Worm (Caenorhabditis elegans): ENCODE measurements around the gene F54H5.3.
"Not testable (repeated sequence)": the region's sequence is repeated elsewhere in the genome, so short reads cannot be mapped to it uniquely, and the experiment has no call there.

DNA sequence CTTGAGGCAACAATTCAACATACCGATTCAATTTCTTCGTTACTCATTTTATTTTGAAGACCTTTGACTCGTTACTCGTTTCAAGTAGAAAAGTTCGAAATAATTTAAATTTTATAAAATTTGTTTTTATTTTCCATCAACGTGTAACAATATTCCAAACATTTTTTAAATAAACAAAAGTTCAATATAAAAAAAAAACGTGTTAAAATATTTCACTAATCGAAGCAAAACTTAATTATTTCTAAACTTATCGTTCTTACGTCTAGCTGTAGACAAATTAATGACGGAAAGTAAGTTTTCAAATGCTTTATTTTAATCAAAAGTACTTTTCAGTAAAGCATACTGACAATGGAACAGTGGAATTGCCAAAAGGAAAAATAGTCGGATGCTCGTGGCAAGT lies 5.2 kb downstream of the F54H5.3 start, which contains the start of the genes F54H5.5 and F54H5.2:
- not testable (repeated sequence) for TF ChIP-seq lin-15B (tag; optimal IDR thresholded peaks at IDR 0.05); ceh-28 (tag; optimal IDR thresholded peaks at IDR 0.05); nhr-25 (tag; optimal IDR thresholded peaks at IDR 0.05; ENCODE audit: borderline replicate concordance, insufficient read depth); lin-1 (GFP tag; IDR thresholded peaks at IDR 0.05); dmd-9 (GFP tag; IDR thresholded peaks at IDR 0.05); lsy-2 (tag; optimal IDR thresholded peaks at IDR 0.05); nhr-28 (tag; optimal IDR thresholded peaks at IDR 0.05); ceh-62 (tag; optimal IDR thresholded peaks at IDR 0.05)

All from whole organism, L4 larva.